Fruit fly (Drosophila melanogaster) whole organism, embryonic: ENCODE measurements around the gene CG17027.

Source experiments
- B-H1 ChIP-seq: fragments of 200-800 bp; sonication (Bioruptor generic); IDR thresholded peaks from 3 replicates; pipeline ENCODE4 v1.3.6; 2022; ENCODE audit warnings: missing biosample characterization, missing genetic modification characterization
- BEAF-32 ChIP-seq: fragments of 200-800 bp; sonication (Bioruptor generic); optimal IDR thresholded peaks from 3 replicates; lab custom pipeline; 2017; ENCODE audit warnings: missing biosample characterization, missing genetic modification characterization, mild to moderate bottlenecking, moderate library complexity, missing genetic modification reagents
- CG10267 ChIP-seq: fragments of 200-800 bp; sonication (Bioruptor generic); optimal IDR thresholded peaks from 2 replicates; lab custom pipeline; 2018; ENCODE audit warnings: missing biosample characterization, mild to moderate bottlenecking, missing genetic modification characterization, moderate library complexity
- CG10543 ChIP-seq: fragments of 200-800 bp; sonication (Bioruptor generic); optimal IDR thresholded peaks from 3 replicates; lab custom pipeline; 2017; ENCODE audit warnings: missing biosample characterization, mild to moderate bottlenecking, missing genetic modification characterization, moderate library complexity
- CG11504 ChIP-seq: fragments of 200-800 bp; sonication (Bioruptor generic); optimal IDR thresholded peaks from 3 replicates; lab custom pipeline; 2019; ENCODE audit warnings: missing biosample characterization, mild to moderate bottlenecking, missing genetic modification characterization, moderate library complexity
- CG12071 ChIP-seq: fragments of 200-800 bp; sonication (Bioruptor generic); optimal IDR thresholded peaks from 3 replicates; lab custom pipeline; 2018; ENCODE audit warnings: missing biosample characterization, mild to moderate bottlenecking, missing genetic modification characterization
- CG12942 ChIP-seq: fragments of 200-800 bp; sonication (Bioruptor generic); optimal IDR thresholded peaks from 3 replicates; lab custom pipeline; 2016; ENCODE audit warnings: missing biosample characterization, missing genetic modification characterization
- CG15479 ChIP-seq: fragments of 200-800 bp; sonication (Bioruptor generic); optimal IDR thresholded peaks from 3 replicates; lab custom pipeline; 2019; ENCODE audit warnings: missing biosample characterization, mild to moderate bottlenecking, missing genetic modification characterization, moderate library complexity
- CG2875 ChIP-seq: fragments of 200-800 bp; sonication (Bioruptor generic); optimal IDR thresholded peaks from 2 replicates; lab custom pipeline; 2017; ENCODE audit warnings: missing biosample characterization, mild to moderate bottlenecking, missing genetic modification characterization, missing genetic modification reagents
- CG30403 ChIP-seq: fragments of 200-800 bp; sonication (Bioruptor generic); optimal IDR thresholded peaks from 3 replicates; lab custom pipeline; 2016; ENCODE audit warnings: missing biosample characterization, missing genetic modification characterization
- CG33557 ChIP-seq: fragments of 200-800 bp; sonication (Bioruptor generic); optimal IDR thresholded peaks from 2 replicates; lab custom pipeline; 2019; ENCODE audit warnings: missing biosample characterization, mild to moderate bottlenecking, missing genetic modification characterization, moderate library complexity
- CG4282 ChIP-seq: fragments of 200-800 bp; sonication (Bioruptor generic); optimal IDR thresholded peaks from 2 replicates; lab custom pipeline; 2016; ENCODE audit warnings: missing biosample characterization, missing genetic modification characterization
- CG4404 ChIP-seq: fragments of 200-800 bp; sonication (Bioruptor generic); IDR thresholded peaks from 2 replicates; pipeline ENCODE4 v1.3.6; 2022; ENCODE audit warnings: missing biosample characterization, missing genetic modification characterization
- CG4617 ChIP-seq: fragments of 200-800 bp; sonication (Bioruptor generic); optimal IDR thresholded peaks from 3 replicates; lab custom pipeline; 2016; ENCODE audit warnings: missing biosample characterization, missing genetic modification characterization, borderline replicate concordance
- CG6689 ChIP-seq: fragments of 200-800 bp; sonication (Bioruptor generic); IDR thresholded peaks from 2 replicates; pipeline ENCODE4 v1.3.6; 2022; ENCODE audit warnings: missing biosample characterization, missing genetic modification characterization
- CG7271 ChIP-seq: fragments of 200-800 bp; sonication (Bioruptor generic); optimal IDR thresholded peaks from 2 replicates; lab custom pipeline; 2018; ENCODE audit warnings: missing biosample characterization, mild to moderate bottlenecking, missing genetic modification characterization, moderate library complexity
- CG7556 ChIP-seq: fragments of 200-800 bp; sonication (Bioruptor generic); optimal IDR thresholded peaks from 2 replicates; lab custom pipeline; 2017; ENCODE audit warnings: missing biosample characterization, mild to moderate bottlenecking, missing genetic modification characterization
- CG7786 ChIP-seq: fragments of 200-800 bp; sonication (Bioruptor generic); optimal IDR thresholded peaks from 2 replicates; lab custom pipeline; 2016; ENCODE audit warnings: missing biosample characterization, missing genetic modification characterization
- CG9609 ChIP-seq: fragments of 200-800 bp; sonication (Bioruptor generic); optimal IDR thresholded peaks from 3 replicates; lab custom pipeline; 2016; ENCODE audit warnings: missing biosample characterization, missing genetic modification characterization
- D ChIP-seq, 2 experiments: fragments of 200-800 bp in 1 of 2; fragments of >200 bp in 1 of 2; sonication (Bioruptor generic) in 1 of 2; optimal IDR thresholded peaks; 2 replicates in 1 of 2; 3 replicates in 1 of 2; lab custom pipeline; 2017; ENCODE audit warnings: mild to moderate bottlenecking in 1 of 2, missing biosample characterization in 1 of 2, missing genetic modification characterization in 1 of 2, missing genetic modification reagents in 1 of 2
- Dll ChIP-seq: fragments of 200-800 bp; sonication (Bioruptor generic); IDR thresholded peaks from 4 replicates; pipeline ENCODE4 v1.3.6; 2022; ENCODE audit warnings: missing biosample characterization, missing genetic modification characterization; ENCODE audit not compliant: partially characterized antibody
- HLH4C ChIP-seq: fragments of 200-800 bp; sonication (Bioruptor generic); IDR thresholded peaks from 3 replicates; pipeline ENCODE4 v1.3.6; 2022; ENCODE audit warnings: missing biosample characterization, missing genetic modification characterization; ENCODE audit not compliant: partially characterized antibody
- HLHmδ ChIP-seq: fragments of 200-800 bp; sonication (Bioruptor generic); optimal IDR thresholded peaks from 2 replicates; lab custom pipeline; 2018; ENCODE audit warnings: missing biosample characterization, mild to moderate bottlenecking, missing genetic modification characterization, moderate library complexity
- Lhr ChIP-seq: fragments of 200-800 bp; sonication (Bioruptor generic); optimal IDR thresholded peaks from 3 replicates; lab custom pipeline; 2017; ENCODE audit warnings: mild to moderate bottlenecking, missing biosample characterization, missing genetic modification reagents, missing genetic modification characterization
- NC2β ChIP-seq: fragments of 200-800 bp; sonication (Bioruptor generic); optimal IDR thresholded peaks from 2 replicates; lab custom pipeline; 2016; ENCODE audit warnings: missing biosample characterization, missing genetic modification characterization
- TFAM ChIP-seq: fragments of 200-800 bp; sonication (Bioruptor generic); optimal IDR thresholded peaks from 2 replicates; lab custom pipeline; 2017; ENCODE audit warnings: missing biosample characterization, missing genetic modification characterization, inconsistent platforms
- Xrp1 ChIP-seq: fragments of 200-800 bp; sonication (Bioruptor generic); IDR thresholded peaks from 2 replicates; pipeline ENCODE4 v1.3.6; 2022; ENCODE audit warnings: missing biosample characterization, missing genetic modification characterization
- amos ChIP-seq: fragments of 200-800 bp; sonication (Bioruptor generic); IDR thresholded peaks from 2 replicates; pipeline ENCODE4 v1.3.6; 2022; ENCODE audit warnings: missing biosample characterization, missing genetic modification characterization; ENCODE audit not compliant: partially characterized antibody
- ash1 ChIP-seq: fragments of 200-800 bp; sonication (Bioruptor generic); optimal IDR thresholded peaks from 2 replicates; lab custom pipeline; 2018; ENCODE audit warnings: missing biosample characterization, mild to moderate bottlenecking, missing genetic modification characterization
- az2 ChIP-seq: fragments of 200-800 bp; sonication (Bioruptor generic); optimal IDR thresholded peaks from 3 replicates; lab custom pipeline; 2016; ENCODE audit warnings: missing biosample characterization, missing genetic modification characterization
- chinmo ChIP-seq: fragments of 200-800 bp; sonication (Bioruptor generic); IDR thresholded peaks from 4 replicates; pipeline ENCODE4 v1.3.6; 2022; ENCODE audit warnings: missing biosample characterization, missing genetic modification characterization; ENCODE audit not compliant: partially characterized antibody
- dati ChIP-seq: fragments of 200-800 bp; sonication (Bioruptor generic); IDR thresholded peaks from 2 replicates; pipeline ENCODE4 v1.3.6; 2022; ENCODE audit warnings: missing biosample characterization, missing genetic modification characterization
- dmrt99B ChIP-seq: fragments of 200-800 bp; sonication (Bioruptor generic); optimal IDR thresholded peaks from 2 replicates; lab custom pipeline; 2018; ENCODE audit warnings: missing biosample characterization, mild to moderate bottlenecking, missing genetic modification characterization, moderate library complexity
- hth ChIP-seq: fragments of >200 bp; optimal IDR thresholded peaks from 2 replicates; lab custom pipeline; 2017; ENCODE audit warnings: inconsistent platforms
- insv ChIP-seq, 2 experiments: fragments of 200-800 bp; sonication (Bioruptor generic); optimal IDR thresholded peaks; 3 replicates each; lab custom pipeline; 2016 to 2018; ENCODE audit warnings: missing biosample characterization in 2 of 2, missing genetic modification characterization in 2 of 2
- kni ChIP-seq: fragments of 200-800 bp; sonication (Bioruptor generic); optimal IDR thresholded peaks from 3 replicates; lab custom pipeline; 2017; ENCODE audit warnings: mild to moderate bottlenecking, missing biosample characterization, missing genetic modification reagents, missing genetic modification characterization
- lilli ChIP-seq: fragments of 200-800 bp; sonication (Bioruptor generic); optimal IDR thresholded peaks from 3 replicates; lab custom pipeline; 2016; ENCODE audit warnings: missing biosample characterization, missing genetic modification characterization
- lmd ChIP-seq: fragments of 200-800 bp; sonication (Bioruptor generic); IDR thresholded peaks from 2 replicates; pipeline ENCODE4 v1.3.6; 2022; ENCODE audit warnings: missing biosample characterization, missing genetic modification characterization
- nau ChIP-seq: fragments of 200-800 bp; sonication (Bioruptor generic); optimal IDR thresholded peaks from 3 replicates; lab custom pipeline; 2017; ENCODE audit warnings: missing biosample characterization, mild to moderate bottlenecking, missing genetic modification characterization, missing genetic modification reagents
- oc ChIP-seq: fragments of 200-800 bp; sonication (Bioruptor generic); optimal IDR thresholded peaks from 2 replicates; lab custom pipeline; 2018; ENCODE audit warnings: missing biosample characterization, mild to moderate bottlenecking, missing genetic modification characterization, moderate library complexity
- pnt ChIP-seq: fragments of 200-800 bp; sonication (Bioruptor generic); optimal IDR thresholded peaks from 3 replicates; lab custom pipeline; 2016; ENCODE audit warnings: missing biosample characterization, missing genetic modification characterization
- pum ChIP-seq: fragments of 200-800 bp; sonication (Bioruptor generic); optimal IDR thresholded peaks from 2 replicates; lab custom pipeline; 2016; ENCODE audit warnings: missing biosample characterization, missing genetic modification characterization
- tap ChIP-seq: fragments of 200-800 bp; optimal IDR thresholded peaks from 3 replicates; lab custom pipeline; 2019; ENCODE audit warnings: missing biosample characterization, mild to moderate bottlenecking, missing genetic modification characterization, moderate library complexity
- tio ChIP-seq: fragments of 200-800 bp; sonication (Bioruptor generic); optimal IDR thresholded peaks from 2 replicates; lab custom pipeline; 2017; ENCODE audit warnings: missing biosample characterization, missing genetic modification characterization, inconsistent platforms
- wek ChIP-seq: fragments of 200-800 bp; sonication (Bioruptor generic); optimal IDR thresholded peaks from 3 replicates; lab custom pipeline; 2018; ENCODE audit warnings: missing biosample characterization, mild to moderate bottlenecking, missing genetic modification characterization, moderate library complexity
- zen2 ChIP-seq: fragments of 200-800 bp; sonication (Bioruptor generic); IDR thresholded peaks from 3 replicates; pipeline ENCODE4 v1.3.6; 2022; ENCODE audit warnings: missing biosample characterization, missing genetic modification characterization; ENCODE audit not compliant: partially characterized antibody

CG17027 gene

DNA sequence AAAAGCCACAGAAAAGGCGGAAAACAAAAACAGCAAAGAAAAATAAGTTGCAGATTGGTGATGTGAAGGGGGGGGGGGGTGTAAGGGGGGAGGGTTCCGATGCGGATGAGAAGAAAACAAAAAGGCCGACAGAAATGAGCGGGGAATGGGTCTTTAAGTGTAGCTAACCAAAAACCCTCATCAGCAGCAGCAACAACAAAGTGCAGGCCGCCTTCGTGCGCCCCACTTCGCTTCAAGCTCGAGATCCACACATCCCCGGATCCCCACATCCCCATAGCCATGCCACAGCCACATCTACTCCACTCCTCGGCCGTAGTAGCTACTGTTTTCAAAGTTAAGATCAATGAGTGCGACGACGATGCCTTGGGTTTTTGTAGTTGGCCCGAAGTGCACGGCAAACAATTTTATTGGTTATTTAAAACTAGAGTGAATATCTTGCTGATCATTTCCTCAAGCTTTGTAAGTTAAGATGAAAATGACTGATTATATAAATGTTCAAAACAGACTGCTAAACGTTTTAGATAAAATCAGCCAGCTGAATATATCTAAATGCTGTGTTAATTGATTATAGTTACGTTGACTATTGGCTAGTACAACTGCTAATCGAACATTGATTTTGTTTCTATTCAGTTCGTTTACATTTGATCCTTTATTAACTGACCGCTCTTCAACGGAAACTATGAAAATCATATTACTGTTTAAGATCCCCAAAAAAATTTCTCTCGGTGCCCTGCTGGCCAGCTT lies 44.5 kb downstream of the CG17027 start (continued):
- TF ChIP-seq CG4282 (GFP tag; lab: Kevin White, UChicago) (no peak), dati (GFP tag; lab: Robert Waterston, UW) (no peak), CG4617 (GFP tag; lab: Kevin White, UChicago) (no peak), az2 (GFP tag; lab: Kevin White, UChicago) (no peak), lilli (GFP tag; lab: Kevin White, UChicago) (no peak), CG12942 (no peak), tio (peak; percentile 13), HLH4C (GFP tag; lab: Robert Waterston, UW) (no peak), CG12071 (GFP tag; lab: Kevin White, UChicago) (no peak), tap (tag; lab: Kevin White, UChicago) (no peak), wek (GFP tag; lab: Kevin White, UChicago) (no peak), CG9609 (GFP tag; lab: Kevin White, UChicago) (no peak), CG7786 (GFP tag; lab: Kevin White, UChicago) (no peak), dmrt99B (peak; percentile 27), CG33557 (GFP tag; lab: Kevin White, UChicago) (no peak)

DNA sequence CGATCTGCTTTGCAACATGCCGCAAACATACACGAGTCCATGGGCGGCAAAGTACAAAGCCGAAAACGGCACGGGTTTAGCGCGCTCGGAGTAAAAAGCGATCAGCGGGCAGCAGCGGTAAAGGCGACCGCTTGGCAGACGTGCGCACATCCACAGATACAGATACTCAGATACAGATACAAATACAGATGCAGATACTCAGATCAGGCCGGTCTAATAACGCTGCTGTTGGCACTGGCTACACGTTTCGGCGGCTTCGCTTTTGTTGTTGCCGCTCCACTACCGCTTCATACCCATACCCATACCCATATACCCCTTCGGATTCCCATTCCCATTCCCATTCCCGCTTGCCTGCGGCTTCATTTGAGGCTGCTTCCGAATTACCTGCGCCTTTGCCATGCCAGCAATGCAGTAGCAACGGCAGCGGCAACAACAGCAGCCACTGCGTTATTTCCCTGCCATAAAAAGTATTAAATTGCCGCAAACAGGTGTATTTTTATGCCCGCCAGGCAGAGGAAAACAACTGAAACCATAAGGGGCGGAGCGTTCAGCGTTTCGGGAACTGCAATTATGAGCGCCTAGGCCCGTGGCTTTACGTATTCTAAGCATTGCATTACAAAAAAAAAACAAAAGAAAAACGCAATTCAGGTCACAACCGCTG lies 45.2 kb downstream of the CG17027 start:
- no peak for TF ChIP-seq CG2875 (GFP tag; lab: Kevin White, UChicago)
- TF ChIP-seq NC2β (GFP tag; lab: Kevin White, UChicago), result no peak
- 0 out of 2 replicates have a peak, but pooled peaks have one; percentile 9 for TF ChIP-seq Xrp1 (GFP tag; lab: Robert Waterston, UW)
- no peak for TF ChIP-seq nau (GFP tag; lab: Kevin White, UChicago)
- no peak for TF ChIP-seq CG7556 (GFP tag; lab: Kevin White, UChicago)
- peak; percentile 32 for TF ChIP-seq HLHmδ
- no peak for TF ChIP-seq Lhr (GFP tag; lab: Kevin White, UChicago)
- TF ChIP-seq oc (tag; lab: Kevin White, UChicago), result peak; percentile 24
- no peak for TF ChIP-seq CG11504 (tag; lab: Kevin White, UChicago)
- TF ChIP-seq az2 (GFP tag; lab: Kevin White, UChicago), result no peak
- TF ChIP-seq Dll, result 0 out of 4 replicates have a peak, but pooled peaks have one; percentile 27
- peak; percentile 4 for TF ChIP-seq CG10543
- TF ChIP-seq insv (GFP tag; optimal IDR thresholded peaks at IDR 0.05; lab: Kevin White, UChicago), result no peak
- TF ChIP-seq CG7271 (tag; lab: Kevin White, UChicago), result peak; percentile 24
- no peak for TF ChIP-seq lmd (GFP tag; lab: Robert Waterston, UW)
- peak; percentile 90 for TF ChIP-seq CG15479 (GFP tag; lab: Kevin White, UChicago)
- TF ChIP-seq TFAM (GFP tag; lab: Kevin White, UChicago), result no peak
- TF ChIP-seq B-H1 (GFP tag; lab: Robert Waterston, UW), result no peak
- no peak for TF ChIP-seq amos
- 0 out of 4 replicates have a peak, but pooled peaks have one; percentile 27 for TF ChIP-seq chinmo (GFP tag; lab: Robert Waterston, UW)
- no peak for TF ChIP-seq pum (GFP tag; lab: Kevin White, UChicago)
- no peak for TF ChIP-seq CG10267
- peak; percentile 91 for TF ChIP-seq kni
- no peak for TF ChIP-seq BEAF-32
- 0 out of 2 replicates have a peak, but pooled peaks have one; percentile 3 for TF ChIP-seq CG6689
- no peak for TF ChIP-seq ash1 (GFP tag; lab: Kevin White, UChicago)
- no peak for TF ChIP-seq CG30403 (GFP tag; lab: Kevin White, UChicago)
- no peak for TF ChIP-seq zen2 (GFP tag; lab: Robert Waterston, UW)
- no peak for TF ChIP-seq CG4404 (GFP tag; lab: Robert Waterston, UW)
- no peak for TF ChIP-seq hth
- no peak for TF ChIP-seq pnt
- TF ChIP-seq D (optimal IDR thresholded peaks at IDR 0.05; lab: Kevin White, UChicago), result peak; percentile 77
- no peak for TF ChIP-seq D (GFP tag; optimal IDR thresholded peaks at IDR 0.05; lab: Kevin White, UChicago)
